Fruit fly (Drosophila melanogaster) Kc167 (cell line): Measurements from ENCODE around the gene CG33286.

Experiments
- Myc ChIP-seq: fragments of >200 bp; optimal IDR thresholded peaks from 2 replicates; lab custom pipeline; 2017; ENCODE audit warnings: missing external identifiers
- h ChIP-seq: fragments of >200 bp; optimal IDR thresholded peaks from 3 replicates; lab custom pipeline; 2018; ENCODE audit warnings: missing external identifiers
- psq ChIP-seq: fragments of >200 bp; optimal IDR thresholded peaks from 2 replicates; lab custom pipeline; 2017; ENCODE audit warnings: missing external identifiers
- ttk ChIP-seq: sonication (Bioruptor generic); optimal IDR thresholded peaks from 2 replicates; lab custom pipeline; 2017; ENCODE audit warnings: missing external identifiers

dm6 chr3L:20982544-20982943 is 8.0 kb upstream of the CG33286 start:
- TF ChIP-seq Myc (lab: Kevin White, UChicago) (no peak), psq (no peak), h (lab: Kevin White, UChicago) (no peak), ttk (lab: Kevin White, UChicago) (no peak)
